Worm (Caenorhabditis elegans) whole organism, L4 larva: Measurements from ENCODE around the gene nhr-48.
A peak's percentile ranks its signal among the peaks of the same experiment; 100 is the strongest.

ENCODE experiments used
- D1046.2 ChIP-seq: fragments of 200-800 bp; sonication (Bioruptor generic); IDR thresholded peaks from 2 replicates; pipeline ENCODE4 v1.3.6; 2022; ENCODE audit warnings: missing genetic modification characterization, missing compliant biosample characterization
- F37D6.2 ChIP-seq: sonication (generic microtip); optimal IDR thresholded peaks from 2 replicates; lab custom pipeline; 2016; ENCODE audit warnings: mild to moderate bottlenecking, missing genetic modification characterization, missing compliant biosample characterization
- F49E8.2 ChIP-seq: sonication (generic microtip); optimal IDR thresholded peaks from 2 replicates; lab custom pipeline; 2016; ENCODE audit warnings: missing compliant biosample characterization, mild to moderate bottlenecking, missing genetic modification characterization, borderline replicate concordance
- T20F7.1 ChIP-seq: fragments of 200-800 bp; sonication (Bioruptor generic); optimal IDR thresholded peaks from 2 replicates; lab custom pipeline; 2018; ENCODE audit warnings: mild to moderate bottlenecking, missing genetic modification characterization, missing compliant biosample characterization
- Y105C5A.15 ChIP-seq: fragments of 200-800 bp; sonication (Bioruptor generic); IDR thresholded peaks from 2 replicates; pipeline ENCODE4 v1.3.6; 2022; ENCODE audit warnings: missing genetic modification characterization, missing compliant biosample characterization
- aha-1 ChIP-seq: fragments of 150-350 bp; peaks from one replicate; lab custom pipeline; 2014; ENCODE audit warnings: missing biosample characterization, missing genetic modification characterization
- aly-2 ChIP-seq: sonication (generic microtip); optimal IDR thresholded peaks from 2 replicates; lab custom pipeline; 2018; ENCODE audit warnings: missing biosample characterization, missing genetic modification characterization
- arid-1 ChIP-seq: fragments of 200-800 bp; sonication (Bioruptor generic); conservative IDR thresholded peaks from 2 replicates; pipeline ENCODE4 v1.3.6; 2022; ENCODE audit warnings: missing genetic modification reagents, missing genetic modification characterization, missing compliant biosample characterization
- attf-4 ChIP-seq: sonication (generic microtip); optimal IDR thresholded peaks from 3 replicates; lab custom pipeline; 2017; ENCODE audit warnings: missing biosample characterization, missing genetic modification characterization
- ceh-28 ChIP-seq: fragments of 150-350 bp; optimal IDR thresholded peaks from 2 replicates; lab custom pipeline; 2014; ENCODE audit warnings: missing biosample characterization, missing genetic modification reagents, missing genetic modification characterization
- ceh-44 ChIP-seq: fragments of 200-800 bp; sonication (Bioruptor generic); IDR thresholded peaks from 2 replicates; pipeline ENCODE4 v1.3.6; 2022; ENCODE audit warnings: missing genetic modification reagents, missing genetic modification characterization, missing compliant biosample characterization
- ces-1 ChIP-seq: fragments of 150-350 bp; sonication (generic microtip); optimal IDR thresholded peaks from 4 replicates; lab custom pipeline; 2014; ENCODE audit warnings: missing biosample characterization, missing genetic modification reagents, missing genetic modification characterization
- daf-12 ChIP-seq: fragments of 150-350 bp; optimal IDR thresholded peaks from 2 replicates; lab custom pipeline; 2014; ENCODE audit warnings: missing biosample characterization, missing genetic modification reagents, missing genetic modification characterization
- daf-8 ChIP-seq: fragments of 200-800 bp; sonication (Bioruptor generic); IDR thresholded peaks from 2 replicates; pipeline ENCODE4 v1.3.6; 2022; ENCODE audit warnings: missing genetic modification characterization, missing compliant biosample characterization
- dmd-6 ChIP-seq: fragments of 200-800 bp; sonication (Bioruptor generic); IDR thresholded peaks from 2 replicates; pipeline ENCODE4 v1.3.6; 2022; ENCODE audit warnings: missing genetic modification reagents, missing genetic modification characterization, missing compliant biosample characterization
- dmd-9 ChIP-seq: fragments of 200-800 bp; sonication (Bioruptor generic); IDR thresholded peaks from 2 replicates; pipeline ENCODE4 v1.3.6; 2022; ENCODE audit warnings: missing genetic modification reagents, missing genetic modification characterization, missing compliant biosample characterization
- duxl-1 ChIP-seq: sonication (generic microtip); optimal IDR thresholded peaks from 2 replicates; lab custom pipeline; 2016; ENCODE audit warnings: mild to moderate bottlenecking, missing genetic modification characterization, moderate library complexity, missing compliant biosample characterization; ENCODE audit not compliant: poor library complexity
- dve-1 ChIP-seq: sonication (generic microtip); optimal IDR thresholded peaks from 2 replicates; lab custom pipeline; 2017; ENCODE audit warnings: antibody characterized with exemption, mild to moderate bottlenecking, missing genetic modification characterization, missing compliant biosample characterization; ENCODE audit not compliant: insufficient read depth
- egl-27 ChIP-seq: sonication (generic microtip); optimal IDR thresholded peaks from 3 replicates; lab custom pipeline; 2017; ENCODE audit warnings: missing biosample characterization, missing genetic modification reagents, missing genetic modification characterization
- egl-43 ChIP-seq: fragments of 200-800 bp; sonication (Bioruptor generic); IDR thresholded peaks from 2 replicates; pipeline ENCODE4 v1.3.6; 2022; ENCODE audit warnings: missing genetic modification reagents, missing genetic modification characterization, missing compliant biosample characterization
- fkh-10 ChIP-seq: fragments of 150-350 bp; optimal IDR thresholded peaks from 2 replicates; lab custom pipeline; 2014; ENCODE audit warnings: missing biosample characterization, missing genetic modification reagents, missing genetic modification characterization
- hif-1 ChIP-seq, 2 experiments: sonication (generic microtip); optimal IDR thresholded peaks; 2 replicates each; lab custom pipeline; 2016 to 2017; ENCODE audit warnings: missing compliant biosample characterization in 2 of 2, missing genetic modification characterization in 2 of 2, missing genetic modification reagents in 2 of 2, missing genotype in 2 of 2, mild to moderate bottlenecking in 1 of 2
- hlh-11 ChIP-seq: fragments of 200-800 bp; sonication (Bioruptor generic); optimal IDR thresholded peaks from 2 replicates; lab custom pipeline; 2018; ENCODE audit warnings: mild to moderate bottlenecking, missing genetic modification characterization, missing compliant biosample characterization
- hlh-30 ChIP-seq: sonication (generic microtip); optimal IDR thresholded peaks from 2 replicates; lab custom pipeline; 2017; ENCODE audit warnings: antibody characterized with exemption, mild to moderate bottlenecking, missing genetic modification characterization, missing compliant biosample characterization; ENCODE audit not compliant: insufficient read depth
- lim-7 ChIP-seq: fragments of 200-800 bp; sonication (Bioruptor generic); IDR thresholded peaks from 2 replicates; pipeline ENCODE4 v1.3.6; 2022; ENCODE audit warnings: missing genetic modification characterization, missing compliant biosample characterization
- lin-13 ChIP-seq: fragments of 150-350 bp; optimal IDR thresholded peaks from 2 replicates; lab custom pipeline; 2014; ENCODE audit warnings: missing biosample characterization, missing genetic modification reagents, missing genetic modification characterization
- lin-29 ChIP-seq: fragments of 200-800 bp; sonication (Bioruptor generic); IDR thresholded peaks from 2 replicates; pipeline ENCODE4 v1.3.6; 2022; ENCODE audit warnings: missing genetic modification reagents, missing genetic modification characterization, missing compliant biosample characterization
- lin-39 ChIP-seq: fragments of 150-350 bp; optimal IDR thresholded peaks from 2 replicates; lab custom pipeline; 2014; ENCODE audit warnings: missing biosample characterization, missing genetic modification reagents, missing genetic modification characterization
- lir-3 ChIP-seq: sonication (generic microtip); optimal IDR thresholded peaks from 2 replicates; lab custom pipeline; 2016; ENCODE audit warnings: mild to moderate bottlenecking, missing genetic modification characterization, missing compliant biosample characterization
- madf-5 ChIP-seq, 2 experiments: fragments of 200-800 bp; sonication (Bioruptor generic); IDR thresholded peaks; 2 replicates each; pipeline ENCODE4 v1.3.6; 2022; ENCODE audit warnings: missing compliant biosample characterization in 2 of 2, missing genetic modification characterization in 2 of 2
- madf-9 ChIP-seq: fragments of 200-800 bp; sonication (Bioruptor generic); conservative IDR thresholded peaks from 2 replicates; pipeline ENCODE4 v1.3.6; 2022; ENCODE audit warnings: missing genetic modification reagents, missing genetic modification characterization, missing compliant biosample characterization
- mdt-29 ChIP-seq: fragments of 200-800 bp; sonication (Bioruptor generic); IDR thresholded peaks from 2 replicates; pipeline ENCODE4 v1.3.6; 2022; ENCODE audit warnings: missing genetic modification reagents, missing genetic modification characterization, missing compliant biosample characterization
- mep-1 ChIP-seq: fragments of 150-350 bp; sonication (generic microtip); optimal IDR thresholded peaks from 3 replicates; lab custom pipeline; 2014; ENCODE audit warnings: missing biosample characterization, missing genetic modification characterization
- mxl-2 ChIP-seq: fragments of 200-800 bp; sonication (Bioruptor generic); conservative IDR thresholded peaks from 2 replicates; pipeline ENCODE4 v1.3.6; 2022; ENCODE audit warnings: missing genetic modification reagents, missing genetic modification characterization, missing compliant biosample characterization
- mxl-3 ChIP-seq: fragments of 200-800 bp; sonication (Bioruptor generic); optimal IDR thresholded peaks from 2 replicates; lab custom pipeline; 2018; ENCODE audit warnings: mild to moderate bottlenecking, missing genetic modification characterization, missing compliant biosample characterization
- nhr-10 ChIP-seq: fragments of 150-350 bp; optimal IDR thresholded peaks from 2 replicates; lab custom pipeline; 2014; ENCODE audit warnings: missing biosample characterization, missing genetic modification characterization
- nhr-111 ChIP-seq: fragments of 200-800 bp; sonication (Bioruptor generic); optimal IDR thresholded peaks from 2 replicates; lab custom pipeline; 2018; ENCODE audit warnings: mild to moderate bottlenecking, missing genetic modification characterization, missing compliant biosample characterization
- nhr-237 ChIP-seq: sonication (generic microtip); optimal IDR thresholded peaks from 2 replicates; lab custom pipeline; 2017; ENCODE audit warnings: missing biosample characterization, missing genetic modification characterization
- nhr-25 ChIP-seq: sonication (generic microtip); optimal IDR thresholded peaks from 2 replicates; lab custom pipeline; 2017; ENCODE audit warnings: missing genetic modification characterization, mild to moderate bottlenecking, missing compliant biosample characterization, antibody characterized with exemption, moderate library complexity, borderline replicate concordance; ENCODE audit not compliant: insufficient read depth
- nhr-48 ChIP-seq: sonication (generic microtip); optimal IDR thresholded peaks from 2 replicates; lab custom pipeline; 2016; ENCODE audit warnings: mild to moderate bottlenecking, missing genetic modification characterization, missing compliant biosample characterization
- nhr-76 ChIP-seq: fragments of 150-350 bp; optimal IDR thresholded peaks from 2 replicates; lab custom pipeline; 2014; ENCODE audit warnings: missing biosample characterization, missing genetic modification characterization
- pha-4 ChIP-seq, 2 experiments: fragments of 150-350 bp in 1 of 2; fragments of 200-800 bp in 1 of 2; sonication (Bioruptor generic) in 1 of 2; IDR thresholded peaks in 1 of 2; optimal IDR thresholded peaks in 1 of 2; 2 replicates each; pipeline versions ENCODE4 v1.3.6 to Lab custom; 2014 to 2022; ENCODE audit warnings: missing genetic modification characterization in 2 of 2, missing genetic modification reagents in 2 of 2, missing biosample characterization in 1 of 2, missing compliant biosample characterization in 1 of 2
- rbr-2 ChIP-seq: sonication (generic microtip); optimal IDR thresholded peaks from 2 replicates; lab custom pipeline; 2016; ENCODE audit warnings: missing genotype, missing genetic modification characterization, missing compliant biosample characterization
- sdz-12 ChIP-seq: fragments of 200-800 bp; sonication (Bioruptor generic); optimal IDR thresholded peaks from 2 replicates; lab custom pipeline; 2018; ENCODE audit warnings: mild to moderate bottlenecking, missing genetic modification characterization, missing compliant biosample characterization
- skn-1 ChIP-seq: fragments of 150-350 bp; optimal IDR thresholded peaks from 2 replicates; lab custom pipeline; 2014; ENCODE audit warnings: missing biosample characterization, missing genetic modification characterization
- tag-97 ChIP-seq: fragments of 200-800 bp; sonication (Bioruptor generic); IDR thresholded peaks from 2 replicates; pipeline ENCODE4 v1.3.6; 2022; ENCODE audit warnings: missing genetic modification characterization, missing compliant biosample characterization
- unc-39 ChIP-seq: sonication (generic microtip); optimal IDR thresholded peaks from 2 replicates; lab custom pipeline; 2017; ENCODE audit warnings: missing biosample characterization, missing genetic modification characterization
- zag-1 ChIP-seq: fragments of 150-350 bp; optimal IDR thresholded peaks from 2 replicates; lab custom pipeline; 2014; ENCODE audit warnings: missing biosample characterization, missing genetic modification characterization
- zfp-2 ChIP-seq: sonication (generic microtip); optimal IDR thresholded peaks from 2 replicates; lab custom pipeline; 2016; ENCODE audit warnings: mild to moderate bottlenecking, missing genetic modification characterization, missing compliant biosample characterization
- zip-11 ChIP-seq: fragments of 200-800 bp; sonication (Bioruptor generic); IDR thresholded peaks from 2 replicates; pipeline ENCODE4 v1.3.6; 2022; ENCODE audit warnings: missing genetic modification characterization, missing compliant biosample characterization
- ztf-7 ChIP-seq: fragments of 150-350 bp; optimal IDR thresholded peaks from 2 replicates; lab custom pipeline; 2014; ENCODE audit warnings: missing biosample characterization, missing genetic modification characterization

Gene nhr-48

ce11 chrX:15736419-15736818 lies 28.4 kb downstream of the nhr-48 start:
- TF ChIP-seq egl-27 (tag; lab: Kevin White, UChicago) (no peak), skn-1 (tag; lab: Kevin White, UChicago) (no peak), daf-12 (no peak), zip-11 (no peak), rbr-2 (tag; lab: Kevin White, UChicago) (peak; percentile 85), mxl-3 (GFP tag; lab: Kevin White, UChicago) (peak; percentile 43), ztf-7 (tag; lab: Kevin White, UChicago) (peak; percentile 81), zfp-2 (no peak), aha-1 (tag; lab: Kevin White, UChicago) (peak; percentile 31), lin-13 (peak; percentile 69), dmd-9 (GFP tag; lab: Robert Waterston, UW) (no peak), lin-29 (GFP tag; lab: Robert Waterston, UW) (peak; percentile 66; the same call in 1 of the 2 replicates), nhr-48 (tag; lab: Kevin White, UChicago) (peak; percentile 44), egl-43 (GFP tag; lab: Robert Waterston, UW) (no peak), lir-3 (peak; percentile 11), zag-1 (tag; lab: Kevin White, UChicago) (no peak), attf-4 (no peak), lin-39 (tag; lab: Kevin White, UChicago) (no peak), madf-9 (GFP tag; lab: Robert Waterston, UW) (no peak), nhr-76 (tag; lab: Kevin White, UChicago) (no peak), daf-8 (GFP tag; lab: Robert Waterston, UW) (no peak), ceh-44 (GFP tag; lab: Robert Waterston, UW) (no peak), D1046.2 (GFP tag; lab: Robert Waterston, UW) (no peak), dmd-6 (GFP tag; lab: Robert Waterston, UW) (peak; percentile 51), hlh-11 (tag; lab: Kevin White, UChicago) (peak; percentile 71), duxl-1 (tag; lab: Kevin White, UChicago) (peak; percentile 95), madf-5 (GFP tag; IDR thresholded peaks at IDR 0.05; lab: Robert Waterston, UW) (peak in 1 of 2 experiments; percentile 47; a peak in 1 of 4 replicates), fkh-10 (GFP tag; lab: Kevin White, UChicago) (no peak), ceh-28 (tag; lab: Kevin White, UChicago) (peak; percentile 79), F37D6.2 (tag; lab: Kevin White, UChicago) (peak; percentile 79), tag-97 (no peak), unc-39 (tag; lab: Kevin White, UChicago) (no peak), nhr-237 (tag; lab: Kevin White, UChicago) (no peak), nhr-25 (tag; lab: Kevin White, UChicago) (peak; percentile 32), nhr-10 (tag; lab: Kevin White, UChicago) (peak; percentile 41), hlh-30 (tag; lab: Kevin White, UChicago) (peak; percentile 74), dve-1 (peak; percentile 94), mdt-29 (no peak), sdz-12 (GFP tag; lab: Kevin White, UChicago) (no peak), hif-1 (tag; optimal IDR thresholded peaks at IDR 0.05; lab: Kevin White, UChicago) (peak in 1 of 2 experiments; percentile 46), mep-1 (peak; percentile 87), lim-7 (GFP tag; lab: Robert Waterston, UW) (no peak), nhr-111 (GFP tag; lab: Kevin White, UChicago) (no peak), aly-2 (tag; lab: Kevin White, UChicago) (no peak), T20F7.1 (GFP tag; lab: Kevin White, UChicago) (no peak), pha-4 (GFP tag; IDR thresholded peaks at IDR 0.05; lab: Robert Waterston, UW) (no peak; the same call in 1 of the 2 replicates), pha-4 (tag; optimal IDR thresholded peaks at IDR 0.05; lab: Kevin White, UChicago) (no peak), mxl-2 (GFP tag; lab: Robert Waterston, UW) (no peak), arid-1 (no peak), ces-1 (GFP tag; lab: Kevin White, UChicago) (peak; percentile 6), Y105C5A.15 (GFP tag; lab: Robert Waterston, UW) (no peak), F49E8.2 (no peak)
